In genomic region chr3L:16131264-16132066, dm6 we compare ENCODE assay signal across 1 fruit fly cellular context.
TF ChIP-seq lines count a peak whose summit lies in the region.

TSS of gene Trs20 (minus strand) at chr3L:16131632.
TSS of gene elg1 (plus strand) at chr3L:16132028.

TF ChIP-seq in whole organism, embryonic, 481 proteins besides CTCF, POLR2A, EP300 and RAD21 (continued from another document):
- TF ChIP-seq crol (GFP tag; IDR thresholded peaks at IDR 0.05; lab: Robert Waterston, UW) (no peak), Hmx (GFP tag; optimal IDR thresholded peaks at IDR 0.05; lab: Kevin White, UChicago) (no peak), CG18764 (GFP tag; optimal IDR thresholded peaks at IDR 0.05; lab: Kevin White, UChicago) (no peak), Elba2 (GFP tag; optimal IDR thresholded peaks at IDR 0.05; lab: Kevin White, UChicago) (peak; percentile 4), sqz (GFP tag; optimal IDR thresholded peaks at IDR 0.05; lab: Kevin White, UChicago) (no peak), zfh2 (GFP tag; optimal IDR thresholded peaks at IDR 0.05; lab: Kevin White, UChicago) (peak; percentile 10), Nf-YA (GFP tag; IDR thresholded peaks at IDR 0.05; lab: Robert Waterston, UW) (no peak), CG7357 (GFP tag; IDR thresholded peaks at IDR 0.05; lab: Robert Waterston, UW) (no peak), lbe (GFP tag; optimal IDR thresholded peaks at IDR 0.05; lab: Kevin White, UChicago) (peak; percentile 22), gcm (GFP tag; optimal IDR thresholded peaks at IDR 0.05; lab: Kevin White, UChicago) (peak; percentile 77), Hr51 (GFP tag; optimal IDR thresholded peaks at IDR 0.05; lab: Kevin White, UChicago) (no peak), HLH4C (GFP tag; IDR thresholded peaks at IDR 0.05; lab: Robert Waterston, UW; ENCODE audit: partially characterized antibody) (no peak), CG6683 (GFP tag; optimal IDR thresholded peaks at IDR 0.05; lab: Kevin White, UChicago) (peak; percentile 10), CG15073 (GFP tag; optimal IDR thresholded peaks at IDR 0.05; lab: Kevin White, UChicago) (no peak), HLH3B (GFP tag; IDR thresholded peaks at IDR 0.05; lab: Robert Waterston, UW) (peak; percentile 54; the same call in 1 of the 2 replicates), Eip74EF (GFP tag; optimal IDR thresholded peaks at IDR 0.05; lab: Kevin White, UChicago) (no peak), CG6654 (GFP tag; optimal IDR thresholded peaks at IDR 0.05; lab: Kevin White, UChicago) (no peak), slou (GFP tag; optimal IDR thresholded peaks at IDR 0.05; lab: Kevin White, UChicago) (no peak), vvl (GFP tag; IDR thresholded peaks at IDR 0.05; lab: Robert Waterston, UW) (peak; percentile 62), gem (tag; optimal IDR thresholded peaks at IDR 0.05; lab: Kevin White, UChicago) (peak; percentile 81), Aef1 (GFP tag; IDR thresholded peaks at IDR 0.05; lab: Robert Waterston, UW) (peak; percentile 17; the same call in 1 of the 3 replicates), CG10654 (GFP tag; optimal IDR thresholded peaks at IDR 0.05; lab: Kevin White, UChicago) (peak; percentile 44), CG13624 (GFP tag; optimal IDR thresholded peaks at IDR 0.05; lab: Kevin White, UChicago) (no peak)
TF ChIP-seq in whole organism, embryonic: peak in this region for 175.
